Fruit fly (Drosophila melanogaster): Measurements from ENCODE around the gene Tak1.

Tak1 gene

dm6 chrX:20488701-20489122 is 36.0 kb downstream of the Tak1 start (continued):
- peak; percentile 39 for TF ChIP-seq CG16779 (tag; optimal IDR thresholded peaks at IDR 0.05)
- TF ChIP-seq achi (GFP tag; optimal IDR thresholded peaks at IDR 0.05), result peak; percentile 64
- peak; percentile 2 for TF ChIP-seq Blimp-1 (GFP tag; optimal IDR thresholded peaks at IDR 0.05)
- peak; percentile 69 for TF ChIP-seq CG11902 (GFP tag; optimal IDR thresholded peaks at IDR 0.05)
- peak; percentile 71 for TF ChIP-seq lz (GFP tag; optimal IDR thresholded peaks at IDR 0.05)
- peak; percentile 69 for TF ChIP-seq CG8119 (GFP tag; IDR thresholded peaks at IDR 0.05)
- no peak for TF ChIP-seq Eip93F (GFP tag; optimal IDR thresholded peaks at IDR 0.05)
- TF ChIP-seq spab (GFP tag; optimal IDR thresholded peaks at IDR 0.05), result peak; percentile 76
- TF ChIP-seq CG7368 (GFP tag; optimal IDR thresholded peaks at IDR 0.05), result peak; percentile 76
- TF ChIP-seq CG34406 (GFP tag; optimal IDR thresholded peaks at IDR 0.05), result peak; percentile 59
- TF ChIP-seq salr (GFP tag; optimal IDR thresholded peaks at IDR 0.05), result peak in 1 of 2 experiments; percentile 73
- TF ChIP-seq Sox102F (GFP tag; optimal IDR thresholded peaks at IDR 0.05), result peak; percentile 57
- 0 out of 2 replicates have a peak, but pooled peaks have one; percentile 35 for TF ChIP-seq Gug (GFP tag; IDR thresholded peaks at IDR 0.05)
- peak; percentile 82 for TF ChIP-seq CG6808 (GFP tag; optimal IDR thresholded peaks at IDR 0.05)
- TF ChIP-seq CG3032 (tag; optimal IDR thresholded peaks at IDR 0.05), result peak; percentile 65
- peak; percentile 76 for TF ChIP-seq pdm3 (GFP tag; optimal IDR thresholded peaks at IDR 0.05)
- peak; percentile 96 for TF ChIP-seq Eip78C (GFP tag)
- TF ChIP-seq CG6276 (GFP tag; optimal IDR thresholded peaks at IDR 0.05), result peak; percentile 87
- TF ChIP-seq svp (GFP tag), result peak; percentile 87
- TF ChIP-seq CG32006 (GFP tag; optimal IDR thresholded peaks at IDR 0.05), result peak; percentile 90
- no peak for TF ChIP-seq vri (GFP tag; optimal IDR thresholded peaks at IDR 0.05)
- TF ChIP-seq Sox15 (GFP tag; optimal IDR thresholded peaks at IDR 0.05), result peak; percentile 66
- TF ChIP-seq CG6854 (GFP tag; optimal IDR thresholded peaks at IDR 0.05), result peak; percentile 48

- TF ChIP-seq Sox102F (GFP tag; optimal IDR thresholded peaks at IDR 0.05) (no peak), CG32006 (GFP tag; optimal IDR thresholded peaks at IDR 0.05) (peak; percentile 36), CG8119 (GFP tag; IDR thresholded peaks at IDR 0.05) (0 out of 3 replicates have a peak, but pooled peaks have one; percentile 22), Eip78C (GFP tag) (peak; percentile 23)
Observed at dm6 chrX:20485880-20486279, 38.8 kb downstream of the Tak1 start, which contains the start of gene CG15461. TSS of gene CG15461 (plus strand) at chrX:20486180.

- peak; percentile 54 for TF ChIP-seq pdm3 (GFP tag; optimal IDR thresholded peaks at IDR 0.05)
- TF ChIP-seq esn (GFP tag; optimal IDR thresholded peaks at IDR 0.05), result peak; percentile 35
- TF ChIP-seq dac (GFP tag; optimal IDR thresholded peaks at IDR 0.05), result no peak
- peak; percentile 40 for TF ChIP-seq CG3919 (GFP tag; optimal IDR thresholded peaks at IDR 0.05)
- 0 out of 3 replicates have a peak, but pooled peaks have one; percentile 30 for TF ChIP-seq CG6163 (GFP tag; IDR thresholded peaks at IDR 0.05)
- no peak for TF ChIP-seq CG6792 (GFP tag; optimal IDR thresholded peaks at IDR 0.05)
- peak; percentile 30 for TF ChIP-seq Eip75B (GFP tag; optimal IDR thresholded peaks at IDR 0.05)
- TF ChIP-seq CG32006 (GFP tag; optimal IDR thresholded peaks at IDR 0.05), result peak; percentile 68
- TF ChIP-seq CG11902 (GFP tag; optimal IDR thresholded peaks at IDR 0.05), result peak; percentile 36
- TF ChIP-seq Hr39 (GFP tag; optimal IDR thresholded peaks at IDR 0.05), result peak; percentile 33
- TF ChIP-seq CG31627 (GFP tag; optimal IDR thresholded peaks at IDR 0.05), result peak; percentile 22
- peak in 1 of 2 experiments; percentile 59 for TF ChIP-seq ss (GFP tag; optimal IDR thresholded peaks at IDR 0.05)
- TF ChIP-seq svp (GFP tag), result peak; percentile 58
- TF ChIP-seq CG8632 (GFP tag; optimal IDR thresholded peaks at IDR 0.05), result peak; percentile 38
- TF ChIP-seq OdsH (GFP tag; optimal IDR thresholded peaks at IDR 0.05), result peak; percentile 41
- TF ChIP-seq CG6808 (GFP tag; optimal IDR thresholded peaks at IDR 0.05), result peak; percentile 47
- TF ChIP-seq cyc (GFP tag; optimal IDR thresholded peaks at IDR 0.05), result peak; percentile 21
- no peak for TF ChIP-seq Eip93F (GFP tag; optimal IDR thresholded peaks at IDR 0.05)
- TF ChIP-seq CG6854 (GFP tag; optimal IDR thresholded peaks at IDR 0.05), result no peak
- TF ChIP-seq CG16779 (tag; optimal IDR thresholded peaks at IDR 0.05), result peak; percentile 17
- TF ChIP-seq Lpt (GFP tag; optimal IDR thresholded peaks at IDR 0.05), result peak; percentile 2
- TF ChIP-seq dsx (GFP tag; optimal IDR thresholded peaks at IDR 0.05; ENCODE audit: poor library complexity, severe bottlenecking), result peak; percentile 62
- peak; percentile 69 for TF ChIP-seq CG8119 (GFP tag; IDR thresholded peaks at IDR 0.05)
- peak; percentile 7 for TF ChIP-seq vri (GFP tag; optimal IDR thresholded peaks at IDR 0.05)
- peak; percentile 32 for TF ChIP-seq Sox14 (GFP tag; optimal IDR thresholded peaks at IDR 0.05)
- TF ChIP-seq Blimp-1 (GFP tag; optimal IDR thresholded peaks at IDR 0.05), result peak; percentile 1
- peak in 1 of 2 experiments; percentile 43 for TF ChIP-seq salr (GFP tag; optimal IDR thresholded peaks at IDR 0.05)
- peak; percentile 81 for TF ChIP-seq Eip78C (GFP tag)
- peak; percentile 76 for TF ChIP-seq fkh (GFP tag; optimal IDR thresholded peaks at IDR 0.05)
- peak; percentile 38 for TF ChIP-seq spab (GFP tag; optimal IDR thresholded peaks at IDR 0.05)
- TF ChIP-seq CG34406 (GFP tag; optimal IDR thresholded peaks at IDR 0.05), result peak; percentile 51
- peak; percentile 34 for TF ChIP-seq CG4318 (GFP tag; optimal IDR thresholded peaks at IDR 0.05)
- TF ChIP-seq CG6276 (GFP tag; optimal IDR thresholded peaks at IDR 0.05), result peak; percentile 45
- peak; percentile 43 for TF ChIP-seq Smox (GFP tag; optimal IDR thresholded peaks at IDR 0.05)
- TF ChIP-seq CG10631 (GFP tag; optimal IDR thresholded peaks at IDR 0.05), result peak; percentile 63
Observed at dm6 chrX:20482790-20483564, 41.8 kb downstream of the Tak1 start.
